Fruit fly (Drosophila melanogaster) Kc167 (cell line): ENCODE measurements around the gene Uqcc1.

Source experiments
- h ChIP-seq: fragments of >200 bp; optimal IDR thresholded peaks from 3 replicates; lab custom pipeline; 2018; ENCODE audit warnings: missing external identifiers
- ttk ChIP-seq: sonication (Bioruptor generic); optimal IDR thresholded peaks from 2 replicates; lab custom pipeline; 2017; ENCODE audit warnings: missing external identifiers

DNA sequence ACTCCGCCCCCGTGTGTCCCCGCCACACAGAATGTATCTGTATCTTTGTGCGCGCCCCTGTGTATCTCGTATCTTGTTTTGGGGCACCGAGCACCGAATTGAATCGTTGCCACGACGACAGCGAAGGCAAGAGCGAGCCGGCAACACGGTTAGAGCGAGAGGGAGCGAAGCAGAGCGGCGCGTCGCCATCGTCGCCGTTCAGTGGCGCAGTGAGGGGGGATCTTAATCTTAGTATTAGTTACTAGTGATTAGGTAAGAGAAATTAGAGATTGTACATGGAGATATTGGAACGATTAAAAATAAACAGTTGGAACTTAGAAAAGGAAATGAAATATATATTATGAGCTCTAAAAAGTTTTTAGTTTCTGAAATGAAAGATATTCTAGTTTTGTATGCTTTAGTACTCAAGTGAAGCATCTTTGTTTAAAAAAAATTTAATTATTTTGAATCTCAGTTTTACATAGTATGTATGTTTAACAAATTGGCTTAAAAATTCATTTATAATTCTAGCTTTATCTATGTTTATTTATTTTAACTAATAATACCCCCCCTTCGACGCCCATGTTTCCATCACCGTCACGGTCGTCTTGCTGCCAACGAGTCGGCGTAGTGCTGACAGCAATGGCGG is 31.1 kb upstream of the Uqcc1 start:
- no peak for TF ChIP-seq ttk (lab: Kevin White, UChicago)
- TF ChIP-seq h (lab: Kevin White, UChicago), result no peak
